Worm (Caenorhabditis elegans): ENCODE results near the gene grl-27.

grl-27 gene

ce11 chrV:3586014-3586689, 10.5 kb upstream of the grl-27 start, which contains the start of the genes rpl-11.1 and T22F3.2:
Gene rpl-11.1, minus strand, starts transcription at chrV:3586064.
Gene T22F3.2, plus strand, starts transcription at chrV:3586639.
- peak in 1 of 2 experiments; percentile 27 for TF ChIP-seq lsy-2 (tag; optimal IDR thresholded peaks at IDR 0.05)
- peak; percentile 42 for TF ChIP-seq unc-55 (GFP tag; optimal IDR thresholded peaks at IDR 0.05)
- TF ChIP-seq mbf-1 (tag; optimal IDR thresholded peaks at IDR 0.05): no peak
- TF ChIP-seq lin-13 (GFP tag; optimal IDR thresholded peaks at IDR 0.05): no peak
- TF ChIP-seq sma-9 (GFP tag; optimal IDR thresholded peaks at IDR 0.05): peak; percentile 6
- no peak for TF ChIP-seq sma-9 (tag; optimal IDR thresholded peaks at IDR 0.05)
- peak; percentile 40 for TF ChIP-seq C34F6.9 (tag; optimal IDR thresholded peaks at IDR 0.05)
- no peak for TF ChIP-seq ama-1 (optimal IDR thresholded peaks at IDR 0.05)
- peak; percentile 34 for TF ChIP-seq nhr-129 (tag; optimal IDR thresholded peaks at IDR 0.05)

DNA sequence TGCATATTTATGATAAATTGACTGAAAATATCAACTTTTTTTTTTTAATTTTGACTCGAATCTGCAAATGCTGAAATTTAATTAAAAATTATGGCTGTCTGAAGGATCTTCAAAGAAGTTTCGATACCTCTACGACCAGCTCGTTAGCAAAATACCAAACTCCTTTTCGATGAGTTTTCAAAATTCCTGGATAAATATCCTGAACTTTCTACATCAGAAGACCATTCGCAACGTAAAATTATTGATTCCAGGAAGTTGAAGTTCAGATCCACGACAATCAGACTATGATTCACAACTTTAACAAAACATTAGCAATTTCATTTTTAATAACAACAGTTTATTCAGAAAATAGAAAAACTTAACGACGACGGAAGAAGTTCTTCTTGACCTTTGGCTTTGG, 9.4 kb upstream of the grl-27 start:
- TF ChIP-seq mbf-1 (tag; optimal IDR thresholded peaks at IDR 0.05) (no peak), gmeb-1 (tag; optimal IDR thresholded peaks at IDR 0.05) (no peak), sma-3 (GFP tag; optimal IDR thresholded peaks at IDR 0.05) (no peak), fos-1 (tag; optimal IDR thresholded peaks at IDR 0.05) (no peak), mdl-1 (tag; optimal IDR thresholded peaks at IDR 0.05) (no peak), ztf-4 (tag; optimal IDR thresholded peaks at IDR 0.05) (no peak), snpc-4 (tag; optimal IDR thresholded peaks at IDR 0.05) (no peak), nhr-77 (tag; optimal IDR thresholded peaks at IDR 0.05) (no peak), unc-39 (tag; optimal IDR thresholded peaks at IDR 0.05) (no peak), nhr-21 (tag; optimal IDR thresholded peaks at IDR 0.05) (no peak), ZK546.5 (tag; optimal IDR thresholded peaks at IDR 0.05) (no peak)

DNA sequence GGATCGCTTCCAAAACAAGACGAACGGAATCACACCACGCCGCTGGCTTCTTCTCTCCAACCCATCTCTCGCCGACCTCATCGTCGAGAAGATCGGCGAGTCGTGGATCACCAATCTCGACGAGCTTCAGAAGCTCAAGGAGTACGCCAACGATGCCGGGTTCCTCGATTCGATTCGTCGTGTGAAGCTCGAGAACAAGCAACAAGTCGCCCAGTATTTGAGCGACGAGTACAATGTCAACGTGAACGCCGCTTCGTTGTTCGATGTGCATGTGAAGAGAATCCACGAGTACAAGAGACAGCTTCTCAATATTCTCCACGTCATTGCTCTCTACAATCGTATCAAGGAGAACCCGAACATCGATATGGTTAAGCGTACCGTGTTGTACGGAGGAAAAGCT, 8.0 kb upstream of the grl-27 start:
- no peak for TF ChIP-seq skn-1 (tag; optimal IDR thresholded peaks at IDR 0.05)
- TF ChIP-seq egl-27 (tag; optimal IDR thresholded peaks at IDR 0.05): no peak
- TF ChIP-seq ZK546.5 (tag; optimal IDR thresholded peaks at IDR 0.05): no peak
- TF ChIP-seq aly-2 (tag; optimal IDR thresholded peaks at IDR 0.05): no peak
- no peak for TF ChIP-seq alr-1 (tag; optimal IDR thresholded peaks at IDR 0.05)
- TF ChIP-seq lin-39 (tag; optimal IDR thresholded peaks at IDR 0.05): no peak
- no peak for TF ChIP-seq sma-9 (GFP tag; optimal IDR thresholded peaks at IDR 0.05)
- TF ChIP-seq sma-9 (tag; optimal IDR thresholded peaks at IDR 0.05): no peak
- no peak for TF ChIP-seq nhr-237 (tag; optimal IDR thresholded peaks at IDR 0.05)
- TF ChIP-seq zag-1 (tag; optimal IDR thresholded peaks at IDR 0.05): no peak
- TF ChIP-seq lin-13 (GFP tag; optimal IDR thresholded peaks at IDR 0.05): no peak
- TF ChIP-seq unc-62 (GFP tag; optimal IDR thresholded peaks at IDR 0.05): no peak
- no peak for TF ChIP-seq C34F6.9 (tag; optimal IDR thresholded peaks at IDR 0.05)

DNA sequence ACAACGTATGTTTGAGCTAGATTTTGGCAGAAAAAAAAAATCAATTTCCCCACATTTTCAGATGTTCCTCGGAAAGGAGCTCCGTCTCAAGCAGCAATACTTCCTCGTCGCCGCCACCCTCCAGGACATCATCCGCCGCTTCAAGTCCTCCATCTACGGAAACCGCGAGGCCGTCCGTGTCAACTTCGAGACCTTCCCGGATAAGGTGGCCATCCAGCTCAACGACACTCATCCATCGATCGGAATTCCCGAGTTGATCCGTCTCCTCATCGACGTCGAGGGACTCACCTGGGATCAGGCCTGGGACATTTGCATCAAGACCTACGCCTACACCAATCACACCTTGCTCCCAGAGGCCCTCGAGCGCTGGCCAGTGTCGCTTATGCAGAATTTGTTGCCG, 7.0 kb upstream of the grl-27 start:
- no peak for TF ChIP-seq ztf-11 (tag; optimal IDR thresholded peaks at IDR 0.05)
- no peak for TF ChIP-seq nhr-237 (tag; optimal IDR thresholded peaks at IDR 0.05)
- TF ChIP-seq fos-1 (tag; optimal IDR thresholded peaks at IDR 0.05): no peak
- TF ChIP-seq nhr-21 (tag; optimal IDR thresholded peaks at IDR 0.05): no peak
- TF ChIP-seq unc-62 (GFP tag; optimal IDR thresholded peaks at IDR 0.05): no peak
- TF ChIP-seq ztf-1 (GFP tag; conservative IDR thresholded peaks at IDR 0.05): no peak
- no peak for TF ChIP-seq lsy-2 (tag; optimal IDR thresholded peaks at IDR 0.05)
- no peak for TF ChIP-seq nhr-25 (tag; optimal IDR thresholded peaks at IDR 0.05)
- no peak for TF ChIP-seq lin-11 (tag; optimal IDR thresholded peaks at IDR 0.05)
- TF ChIP-seq mdl-1 (tag; optimal IDR thresholded peaks at IDR 0.05): no peak
- TF ChIP-seq crh-2 (tag; optimal IDR thresholded peaks at IDR 0.05): no peak
- no peak for TF ChIP-seq mbf-1 (tag; optimal IDR thresholded peaks at IDR 0.05)
- TF ChIP-seq unc-39 (tag; optimal IDR thresholded peaks at IDR 0.05): no peak

DNA sequence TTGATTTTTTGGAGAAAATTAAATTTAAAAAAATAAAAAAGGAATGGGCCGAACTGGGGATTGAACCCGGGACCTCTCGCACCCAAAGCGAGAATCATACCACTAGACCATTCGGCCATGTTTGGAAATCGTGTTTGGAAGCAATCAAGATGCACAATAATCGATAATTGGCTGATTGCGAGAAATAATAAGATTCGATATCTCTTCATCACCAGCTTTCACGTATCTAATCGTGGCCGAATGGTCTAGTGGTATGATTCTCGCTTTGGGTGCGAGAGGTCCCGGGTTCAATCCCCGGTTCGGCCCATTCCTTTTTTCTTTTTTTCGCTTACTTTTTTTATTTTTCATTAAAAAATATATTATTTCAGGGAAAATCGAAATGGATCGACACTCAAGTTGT, 6.4 kb upstream of the grl-27 start:
- TF ChIP-seq sma-9 (GFP tag; optimal IDR thresholded peaks at IDR 0.05): peak; percentile 21
- TF ChIP-seq sma-9 (tag; optimal IDR thresholded peaks at IDR 0.05): no peak
- TF ChIP-seq alr-1 (tag; optimal IDR thresholded peaks at IDR 0.05): no peak
- no peak for TF ChIP-seq elt-1 (tag; optimal IDR thresholded peaks at IDR 0.05)

DNA sequence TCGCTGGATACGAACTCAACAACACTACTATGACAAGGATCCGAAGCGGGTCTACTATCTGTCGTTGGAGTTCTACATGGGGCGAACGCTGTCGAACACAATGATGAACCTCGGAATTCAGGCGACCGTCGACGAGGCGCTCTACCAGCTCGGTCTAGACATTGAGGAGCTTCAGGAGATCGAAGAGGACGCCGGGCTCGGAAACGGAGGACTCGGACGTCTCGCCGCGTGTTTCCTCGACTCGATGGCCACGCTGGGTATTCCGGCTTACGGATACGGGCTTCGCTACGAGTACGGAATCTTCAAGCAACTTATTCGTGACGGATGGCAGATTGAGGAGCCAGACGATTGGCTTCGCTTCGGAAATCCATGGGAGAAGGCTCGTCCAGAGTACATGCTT, 6.0 kb upstream of the grl-27 start:
- TF ChIP-seq sma-3 (GFP tag; optimal IDR thresholded peaks at IDR 0.05): no peak
- TF ChIP-seq mab-5 (tag; optimal IDR thresholded peaks at IDR 0.05): no peak
- no peak for TF ChIP-seq nhr-237 (tag; optimal IDR thresholded peaks at IDR 0.05)
- no peak for TF ChIP-seq egl-27 (tag; optimal IDR thresholded peaks at IDR 0.05)
- TF ChIP-seq dmd-4 (tag; optimal IDR thresholded peaks at IDR 0.05): no peak
- TF ChIP-seq sma-9 (GFP tag; optimal IDR thresholded peaks at IDR 0.05): no peak
- no peak for TF ChIP-seq sma-9 (tag; optimal IDR thresholded peaks at IDR 0.05)
- TF ChIP-seq C34F6.9 (tag; optimal IDR thresholded peaks at IDR 0.05): no peak
- no peak for TF ChIP-seq ztf-11 (tag; optimal IDR thresholded peaks at IDR 0.05)
- no peak for TF ChIP-seq nhr-10 (tag; optimal IDR thresholded peaks at IDR 0.05)
- no peak for TF ChIP-seq nhr-25 (tag; optimal IDR thresholded peaks at IDR 0.05)
